Fruit fly (Drosophila melanogaster): Measurements from ENCODE around the gene Akt.

Gene Akt

dm6 chr3R:16135616-16136015, 36.6 kb downstream of the Akt start:
- no peak for TF ChIP-seq cic (GFP tag; optimal IDR thresholded peaks at IDR 0.05)
- no peak for TF ChIP-seq Mnt (GFP tag; optimal IDR thresholded peaks at IDR 0.05)
- no peak for TF ChIP-seq CG33017 (tag; optimal IDR thresholded peaks at IDR 0.05)
- no peak for TF ChIP-seq CG11617 (GFP tag; optimal IDR thresholded peaks at IDR 0.05)
- TF ChIP-seq Crg-1 (GFP tag; optimal IDR thresholded peaks at IDR 0.05): no peak
- no peak for TF ChIP-seq CG12768 (GFP tag; optimal IDR thresholded peaks at IDR 0.05)
- no peak for TF ChIP-seq pad (GFP tag; optimal IDR thresholded peaks at IDR 0.05)
- TF ChIP-seq CG5204 (GFP tag; optimal IDR thresholded peaks at IDR 0.05): no peak
- no peak for TF ChIP-seq CG7101 (tag; optimal IDR thresholded peaks at IDR 0.05)
- no peak for TF ChIP-seq cnc (optimal IDR thresholded peaks at IDR 0.05)
- TF ChIP-seq tj (GFP tag; optimal IDR thresholded peaks at IDR 0.05): no peak
- no peak for TF ChIP-seq ovo (GFP tag; optimal IDR thresholded peaks at IDR 0.05)
- TF ChIP-seq CG1620 (GFP tag; optimal IDR thresholded peaks at IDR 0.05): no peak
- no peak for TF ChIP-seq kay (GFP tag; ENCODE audit: borderline replicate concordance)
- no peak for TF ChIP-seq Hr96 (GFP tag; optimal IDR thresholded peaks at IDR 0.05)
- TF ChIP-seq CG7045 (GFP tag; optimal IDR thresholded peaks at IDR 0.05): no peak

dm6 chr3R:16146632-16147453, 47.8 kb downstream of the Akt start, which contains the start of the genes Mic26-27 and CG5916:
TSS of gene Mic26-27 (minus strand) at chr3R:16146855.
TSS of gene CG5916 (plus strand) at chr3R:16147029.
- TF ChIP-seq toe (GFP tag; optimal IDR thresholded peaks at IDR 0.05): peak; percentile 82
- peak; percentile 73 for TF ChIP-seq CG1620 (GFP tag; optimal IDR thresholded peaks at IDR 0.05)
- peak; percentile 18 for TF ChIP-seq CG7101 (tag; optimal IDR thresholded peaks at IDR 0.05)
- peak; percentile 29 for TF ChIP-seq CG5204 (GFP tag; optimal IDR thresholded peaks at IDR 0.05)
- TF ChIP-seq pad (GFP tag; optimal IDR thresholded peaks at IDR 0.05): peak; percentile 46
- TF ChIP-seq CG33017 (tag; optimal IDR thresholded peaks at IDR 0.05): peak; percentile 22
- no peak for TF ChIP-seq cic (GFP tag; optimal IDR thresholded peaks at IDR 0.05)
- TF ChIP-seq Clk (GFP tag; optimal IDR thresholded peaks at IDR 0.05): peak; percentile 66
- TF ChIP-seq CG12768 (GFP tag; optimal IDR thresholded peaks at IDR 0.05): no peak
- peak; percentile 79 for TF ChIP-seq CG11617 (GFP tag; optimal IDR thresholded peaks at IDR 0.05)
- no peak for TF ChIP-seq cnc (optimal IDR thresholded peaks at IDR 0.05)
- TF ChIP-seq tj (GFP tag; optimal IDR thresholded peaks at IDR 0.05): peak; percentile 71
- peak; percentile 13 for TF ChIP-seq CG7045 (GFP tag; optimal IDR thresholded peaks at IDR 0.05)
- TF ChIP-seq ovo (GFP tag; optimal IDR thresholded peaks at IDR 0.05): peak; percentile 85
- peak; percentile 17 for TF ChIP-seq Crg-1 (GFP tag; optimal IDR thresholded peaks at IDR 0.05)
- peak; percentile 90 for TF ChIP-seq Mnt (GFP tag; optimal IDR thresholded peaks at IDR 0.05)
- TF ChIP-seq kay (GFP tag; ENCODE audit: borderline replicate concordance): no peak
- TF ChIP-seq bab1 (GFP tag; optimal IDR thresholded peaks at IDR 0.05): peak; percentile 97
- TF ChIP-seq CG14711 (tag; optimal IDR thresholded peaks at IDR 0.05): peak; percentile 32
- TF ChIP-seq Hr96 (GFP tag; optimal IDR thresholded peaks at IDR 0.05): peak; percentile 71

- TF ChIP-seq CG7045 (GFP tag; optimal IDR thresholded peaks at IDR 0.05): no peak
- TF ChIP-seq CG14711 (tag; optimal IDR thresholded peaks at IDR 0.05): no peak
- no peak for TF ChIP-seq tj (GFP tag; optimal IDR thresholded peaks at IDR 0.05)
- no peak for TF ChIP-seq kay (GFP tag; ENCODE audit: borderline replicate concordance)
- TF ChIP-seq bab1 (GFP tag; optimal IDR thresholded peaks at IDR 0.05): no peak
- TF ChIP-seq cnc (optimal IDR thresholded peaks at IDR 0.05): no peak
- TF ChIP-seq toe (GFP tag; optimal IDR thresholded peaks at IDR 0.05): no peak
- no peak for TF ChIP-seq CG12768 (GFP tag; optimal IDR thresholded peaks at IDR 0.05)
- no peak for TF ChIP-seq CG7101 (tag; optimal IDR thresholded peaks at IDR 0.05)
- TF ChIP-seq Clk (GFP tag; optimal IDR thresholded peaks at IDR 0.05): no peak
- no peak for TF ChIP-seq CG5204 (GFP tag; optimal IDR thresholded peaks at IDR 0.05)
- no peak for TF ChIP-seq CG11617 (GFP tag; optimal IDR thresholded peaks at IDR 0.05)
- no peak for TF ChIP-seq CG33017 (tag; optimal IDR thresholded peaks at IDR 0.05)
- TF ChIP-seq CG1620 (GFP tag; optimal IDR thresholded peaks at IDR 0.05): no peak
- TF ChIP-seq cic (GFP tag; optimal IDR thresholded peaks at IDR 0.05): no peak
- no peak for TF ChIP-seq Mnt (GFP tag; optimal IDR thresholded peaks at IDR 0.05)
- no peak for TF ChIP-seq Hr96 (GFP tag; optimal IDR thresholded peaks at IDR 0.05)
- TF ChIP-seq Crg-1 (GFP tag; optimal IDR thresholded peaks at IDR 0.05): no peak
These were observed 49.7 kb downstream of the Akt start for dm6 chr3R:16148712-16149111.

- TF ChIP-seq cnc (optimal IDR thresholded peaks at IDR 0.05) (no peak), CG11617 (GFP tag; optimal IDR thresholded peaks at IDR 0.05) (no peak), tj (GFP tag; optimal IDR thresholded peaks at IDR 0.05) (no peak), toe (GFP tag; optimal IDR thresholded peaks at IDR 0.05) (no peak), pad (GFP tag; optimal IDR thresholded peaks at IDR 0.05) (no peak), ovo (GFP tag; optimal IDR thresholded peaks at IDR 0.05) (no peak), CG33017 (tag; optimal IDR thresholded peaks at IDR 0.05) (no peak), CG14711 (tag; optimal IDR thresholded peaks at IDR 0.05) (no peak), Clk (GFP tag; optimal IDR thresholded peaks at IDR 0.05) (no peak), CG5204 (GFP tag; optimal IDR thresholded peaks at IDR 0.05) (no peak), Crg-1 (GFP tag; optimal IDR thresholded peaks at IDR 0.05) (no peak), bab1 (GFP tag; optimal IDR thresholded peaks at IDR 0.05) (no peak), cic (GFP tag; optimal IDR thresholded peaks at IDR 0.05) (no peak)
These were observed 52.3 kb downstream of the Akt start, which contains the start of gene Fer2 for dm6 chr3R:16151239-16151860. TSS of gene Fer2 (minus strand) at chr3R:16151312.

dm6 chr3R:16152369-16152768, 53.3 kb downstream of the Akt start:
- TF ChIP-seq CG33017 (tag; optimal IDR thresholded peaks at IDR 0.05): no peak
- no peak for TF ChIP-seq kay (GFP tag; ENCODE audit: borderline replicate concordance)
- no peak for TF ChIP-seq CG7101 (tag; optimal IDR thresholded peaks at IDR 0.05)
- TF ChIP-seq CG5204 (GFP tag; optimal IDR thresholded peaks at IDR 0.05): no peak
- no peak for TF ChIP-seq cic (GFP tag; optimal IDR thresholded peaks at IDR 0.05)

Measured in whole organism, adult.